Worm (Caenorhabditis elegans) whole organism, L4 larva: Measurements from ENCODE around the gene pps-1.

Source experiments
- ceh-82 ChIP-seq: sonication (generic microtip); optimal IDR thresholded peaks from 2 replicates; lab custom pipeline; 2017; ENCODE audit warnings: missing biosample characterization, missing genetic modification characterization
- saeg-2 ChIP-seq: fragments of 200-800 bp; sonication (Bioruptor generic); IDR thresholded peaks from 2 replicates; pipeline ENCODE4 v1.3.6; 2022; ENCODE audit warnings: missing genetic modification reagents, missing genetic modification characterization, missing compliant biosample characterization
- unc-130 ChIP-seq: sonication (generic microtip); optimal IDR thresholded peaks from 2 replicates; lab custom pipeline; 2016; ENCODE audit warnings: missing genetic modification reagents, missing genetic modification characterization, missing compliant biosample characterization
- ztf-11 ChIP-seq: fragments of 150-350 bp; optimal IDR thresholded peaks from 2 replicates; lab custom pipeline; 2014; ENCODE audit warnings: missing biosample characterization, missing genetic modification characterization

ce11 chrIV:10206182-10206581 is 44.4 kb downstream of the pps-1 start, which contains the start of gene K04D7.6:
- TF ChIP-seq ztf-11 (tag; lab: Kevin White, UChicago): no peak
- TF ChIP-seq unc-130: no peak
- no peak for TF ChIP-seq ceh-82 (tag; lab: Kevin White, UChicago)
- no peak for TF ChIP-seq saeg-2 (GFP tag; lab: Robert Waterston, UW)
